Fruit fly (Drosophila melanogaster) whole organism, embryonic: ENCODE data around the gene mRpL10.

ENCODE experiments used
- Ada2b ChIP-seq: fragments of 200-800 bp; sonication (Bioruptor generic); IDR thresholded peaks from 2 replicates; pipeline ENCODE4 v1.3.6; 2022; ENCODE audit warnings: missing biosample characterization, missing genetic modification characterization
- Atf-2 ChIP-seq: fragments of 200-800 bp; sonication (Bioruptor generic); optimal IDR thresholded peaks from 2 replicates; lab custom pipeline; 2016; ENCODE audit warnings: missing biosample characterization, missing genetic modification characterization
- C15 ChIP-seq: fragments of 200-800 bp; sonication (Bioruptor generic); IDR thresholded peaks from 3 replicates; pipeline ENCODE4 v1.3.6; 2022; ENCODE audit warnings: missing biosample characterization, missing genetic modification characterization
- CG1024 ChIP-seq: fragments of 200-800 bp; sonication (Bioruptor generic); IDR thresholded peaks from 2 replicates; pipeline ENCODE4 v1.3.6; 2022; ENCODE audit warnings: missing biosample characterization, missing genetic modification characterization
- CG10654 ChIP-seq: fragments of 200-800 bp; sonication (Bioruptor generic); optimal IDR thresholded peaks from 2 replicates; lab custom pipeline; 2016; ENCODE audit warnings: missing biosample characterization, missing genetic modification characterization
- CG11504 ChIP-seq: fragments of 200-800 bp; sonication (Bioruptor generic); optimal IDR thresholded peaks from 3 replicates; lab custom pipeline; 2019; ENCODE audit warnings: missing biosample characterization, mild to moderate bottlenecking, missing genetic modification characterization, moderate library complexity
- CG12071 ChIP-seq: fragments of 200-800 bp; sonication (Bioruptor generic); optimal IDR thresholded peaks from 3 replicates; lab custom pipeline; 2018; ENCODE audit warnings: missing biosample characterization, mild to moderate bottlenecking, missing genetic modification characterization
- CG13296 ChIP-seq: fragments of 200-800 bp; sonication (Bioruptor generic); optimal IDR thresholded peaks from 3 replicates; lab custom pipeline; 2018; ENCODE audit warnings: missing biosample characterization, mild to moderate bottlenecking, missing genetic modification characterization
- CG13775 ChIP-seq: fragments of 200-800 bp; sonication (Bioruptor generic); optimal IDR thresholded peaks from 3 replicates; lab custom pipeline; 2017; ENCODE audit warnings: missing biosample characterization, mild to moderate bottlenecking, missing genetic modification characterization
- CG14441 ChIP-seq: fragments of 200-800 bp; sonication (Bioruptor generic); IDR thresholded peaks from 2 replicates; pipeline ENCODE4 v1.3.6; 2022; ENCODE audit warnings: missing biosample characterization, missing genetic modification characterization
- CG2678 ChIP-seq: fragments of 200-800 bp; sonication (Bioruptor generic); optimal IDR thresholded peaks from 3 replicates; lab custom pipeline; 2019; ENCODE audit warnings: missing biosample characterization, mild to moderate bottlenecking, missing genetic modification characterization, moderate library complexity
- CG2712 ChIP-seq: fragments of 200-800 bp; optimal IDR thresholded peaks from 3 replicates; lab custom pipeline; 2019; ENCODE audit warnings: missing biosample characterization, mild to moderate bottlenecking, missing genetic modification characterization, moderate library complexity
- CG30431 ChIP-seq: fragments of 200-800 bp; sonication (Bioruptor generic); optimal IDR thresholded peaks from 2 replicates; lab custom pipeline; 2017; ENCODE audit warnings: missing biosample characterization, missing genetic modification characterization
- CG31224 ChIP-seq: fragments of 200-800 bp; sonication (Bioruptor generic); IDR thresholded peaks from 2 replicates; pipeline ENCODE4 v1.3.6; 2022; ENCODE audit warnings: missing biosample characterization, missing genetic modification characterization
- CG33557 ChIP-seq: fragments of 200-800 bp; sonication (Bioruptor generic); optimal IDR thresholded peaks from 2 replicates; lab custom pipeline; 2019; ENCODE audit warnings: missing biosample characterization, mild to moderate bottlenecking, missing genetic modification characterization, moderate library complexity
- CG34376 ChIP-seq: fragments of 200-800 bp; sonication (Bioruptor generic); optimal IDR thresholded peaks from 2 replicates; lab custom pipeline; 2018; ENCODE audit warnings: missing biosample characterization, mild to moderate bottlenecking, missing genetic modification characterization
- CG4282 ChIP-seq: fragments of 200-800 bp; sonication (Bioruptor generic); optimal IDR thresholded peaks from 2 replicates; lab custom pipeline; 2016; ENCODE audit warnings: missing biosample characterization, missing genetic modification characterization
- CG6175 ChIP-seq: fragments of 200-800 bp; sonication (Bioruptor generic); IDR thresholded peaks from 3 replicates; pipeline ENCODE4 v1.3.6; 2022; ENCODE audit warnings: missing biosample characterization, missing genetic modification characterization
- CG7271 ChIP-seq: fragments of 200-800 bp; sonication (Bioruptor generic); optimal IDR thresholded peaks from 2 replicates; lab custom pipeline; 2018; ENCODE audit warnings: missing biosample characterization, mild to moderate bottlenecking, missing genetic modification characterization, moderate library complexity
- CG7745 ChIP-seq: fragments of 200-800 bp; sonication (Bioruptor generic); optimal IDR thresholded peaks from 2 replicates; lab custom pipeline; 2018; ENCODE audit warnings: missing biosample characterization, mild to moderate bottlenecking, missing genetic modification characterization, moderate library complexity
- Camta ChIP-seq: fragments of 200-800 bp; sonication (Bioruptor generic); optimal IDR thresholded peaks from 2 replicates; lab custom pipeline; 2016; ENCODE audit warnings: missing biosample characterization, missing genetic modification characterization
- CoRest ChIP-seq: fragments of 200-800 bp; sonication (Bioruptor generic); optimal IDR thresholded peaks from 3 replicates; lab custom pipeline; 2018; ENCODE audit warnings: missing biosample characterization, mild to moderate bottlenecking, missing genetic modification characterization, moderate library complexity
- Dfd ChIP-seq, 2 experiments: fragments of >200 bp; optimal IDR thresholded peaks; 2 replicates each; lab custom pipeline; 2017; ENCODE audit warnings: missing biosample characterization in 2 of 2, missing genetic modification characterization in 2 of 2
- Drgx ChIP-seq: fragments of 200-800 bp; sonication (Bioruptor generic); IDR thresholded peaks from 2 replicates; pipeline ENCODE4 v1.3.6; 2022; ENCODE audit warnings: missing biosample characterization, missing genetic modification characterization
- Gsc ChIP-seq: fragments of 200-800 bp; sonication (Bioruptor generic); IDR thresholded peaks from 2 replicates; pipeline ENCODE4 v1.3.6; 2022; ENCODE audit warnings: missing biosample characterization, missing genetic modification characterization
- Hmr ChIP-seq: fragments of 200-800 bp; sonication (Bioruptor generic); optimal IDR thresholded peaks from 3 replicates; lab custom pipeline; 2017; ENCODE audit warnings: mild to moderate bottlenecking, missing biosample characterization, missing genetic modification reagents, missing genetic modification characterization
- Ptx1 ChIP-seq: fragments of 200-800 bp; sonication (Bioruptor generic); IDR thresholded peaks from 2 replicates; pipeline ENCODE4 v1.3.6; 2022; ENCODE audit warnings: missing biosample characterization, missing genetic modification characterization
- Sox102F ChIP-seq: fragments of 200-800 bp; sonication (Bioruptor generic); optimal IDR thresholded peaks from 2 replicates; lab custom pipeline; 2018; ENCODE audit warnings: missing biosample characterization, mild to moderate bottlenecking, missing genetic modification characterization, moderate library complexity
- Trl ChIP-seq, 3 experiments: fragments of >200 bp in 2 of 3; fragments of 200-800 bp in 1 of 3; sonication (Bioruptor generic) in 1 of 3; optimal IDR thresholded peaks; 2 replicates in 1 of 3; 3 replicates in 2 of 3; lab custom pipeline; 2016 to 2017; ENCODE audit warnings: missing biosample characterization in 1 of 3, missing genetic modification characterization in 1 of 3
- ab ChIP-seq: fragments of 200-800 bp; sonication (Bioruptor generic); optimal IDR thresholded peaks from 2 replicates; lab custom pipeline; 2016; ENCODE audit warnings: missing biosample characterization, missing genetic modification characterization
- abd-A ChIP-seq: fragments of 200-800 bp; sonication (Bioruptor generic); optimal IDR thresholded peaks from 3 replicates; lab custom pipeline; 2019; ENCODE audit warnings: missing biosample characterization, mild to moderate bottlenecking, missing genetic modification characterization, moderate library complexity
- ash1 ChIP-seq: fragments of 200-800 bp; sonication (Bioruptor generic); optimal IDR thresholded peaks from 2 replicates; lab custom pipeline; 2018; ENCODE audit warnings: missing biosample characterization, mild to moderate bottlenecking, missing genetic modification characterization
- chm ChIP-seq: fragments of 200-800 bp; sonication (Bioruptor generic); IDR thresholded peaks from 2 replicates; pipeline ENCODE4 v1.3.6; 2022; ENCODE audit warnings: missing biosample characterization, missing genetic modification characterization
- chn ChIP-seq: fragments of 200-800 bp; sonication (Bioruptor generic); optimal IDR thresholded peaks from 2 replicates; lab custom pipeline; 2016; ENCODE audit warnings: missing biosample characterization, missing genetic modification characterization
- dpn ChIP-seq, 2 experiments: fragments of 200-800 bp; sonication (Bioruptor generic); optimal IDR thresholded peaks; 3 replicates each; lab custom pipeline; 2016; ENCODE audit warnings: missing biosample characterization in 2 of 2, missing genetic modification characterization in 2 of 2
- fd102C ChIP-seq: fragments of 200-800 bp; sonication (Bioruptor generic); optimal IDR thresholded peaks from 2 replicates; lab custom pipeline; 2018; ENCODE audit warnings: missing biosample characterization, mild to moderate bottlenecking, missing genetic modification characterization, moderate library complexity
- fd96Cb ChIP-seq: fragments of 200-800 bp; sonication (Bioruptor generic); optimal IDR thresholded peaks from 2 replicates; lab custom pipeline; 2018; ENCODE audit warnings: missing biosample characterization, mild to moderate bottlenecking, missing genetic modification characterization, moderate library complexity
- gcm2 ChIP-seq: fragments of 200-800 bp; sonication (Bioruptor generic); optimal IDR thresholded peaks from 2 replicates; lab custom pipeline; 2016; ENCODE audit warnings: missing biosample characterization, missing genetic modification characterization
- grau ChIP-seq: fragments of 200-800 bp; optimal IDR thresholded peaks from 3 replicates; lab custom pipeline; 2019; ENCODE audit warnings: missing biosample characterization, mild to moderate bottlenecking, missing genetic modification characterization, moderate library complexity
- ham ChIP-seq: fragments of 200-800 bp; sonication (Bioruptor generic); IDR thresholded peaks from 2 replicates; pipeline ENCODE4 v1.3.6; 2022; ENCODE audit warnings: missing biosample characterization, missing genetic modification characterization
- insv ChIP-seq, 2 experiments: fragments of 200-800 bp; sonication (Bioruptor generic); optimal IDR thresholded peaks; 3 replicates each; lab custom pipeline; 2016 to 2018; ENCODE audit warnings: missing biosample characterization in 2 of 2, missing genetic modification characterization in 2 of 2
- klu ChIP-seq: fragments of 200-800 bp; sonication (Bioruptor generic); IDR thresholded peaks from 2 replicates; pipeline ENCODE4 v1.3.6; 2022; ENCODE audit warnings: missing biosample characterization, missing genetic modification characterization
- lmd ChIP-seq: fragments of 200-800 bp; sonication (Bioruptor generic); IDR thresholded peaks from 2 replicates; pipeline ENCODE4 v1.3.6; 2022; ENCODE audit warnings: missing biosample characterization, missing genetic modification characterization
- mld ChIP-seq: fragments of 200-800 bp; sonication (Bioruptor generic); IDR thresholded peaks from 3 replicates; pipeline ENCODE4 v1.3.6; 2022; ENCODE audit warnings: missing biosample characterization, missing genetic modification characterization; ENCODE audit not compliant: partially characterized antibody
- pan ChIP-seq, 4 experiments: fragments of >200 bp in 3 of 4; fragments of 200-800 bp in 1 of 4; sonication (Bioruptor generic) in 1 of 4; optimal IDR thresholded peaks in 3 of 4; IDR thresholded peaks in 1 of 4; 2 replicates each; pipeline versions ENCODE4 v1.3.6 to Lab custom; 2017 to 2022; ENCODE audit warnings: missing biosample characterization in 2 of 4, missing genetic modification characterization in 2 of 4, mixed read lengths in 1 of 4
- psq ChIP-seq: fragments of 200-800 bp; sonication (Bioruptor generic); optimal IDR thresholded peaks from 2 replicates; lab custom pipeline; 2017; ENCODE audit warnings: missing biosample characterization, missing genetic modification characterization
- scrt ChIP-seq: fragments of 200-800 bp; sonication (Bioruptor generic); optimal IDR thresholded peaks from 2 replicates; lab custom pipeline; 2018; ENCODE audit warnings: missing biosample characterization, mild to moderate bottlenecking, missing genetic modification characterization, moderate library complexity
- slou ChIP-seq: fragments of 200-800 bp; sonication (Bioruptor generic); optimal IDR thresholded peaks from 3 replicates; lab custom pipeline; 2016; ENCODE audit warnings: missing biosample characterization, missing genetic modification characterization
- stc ChIP-seq: fragments of 200-800 bp; sonication (Bioruptor generic); IDR thresholded peaks from 2 replicates; pipeline ENCODE4 v1.3.6; 2022; ENCODE audit warnings: missing biosample characterization, missing genetic modification characterization
- zf30C ChIP-seq: fragments of 200-800 bp; sonication (Bioruptor generic); optimal IDR thresholded peaks from 3 replicates; lab custom pipeline; 2018; ENCODE audit warnings: missing biosample characterization, mild to moderate bottlenecking, missing genetic modification characterization
- zfh2 ChIP-seq: fragments of 200-800 bp; sonication (Bioruptor generic); optimal IDR thresholded peaks from 2 replicates; lab custom pipeline; 2016; ENCODE audit warnings: missing biosample characterization, missing genetic modification characterization

mRpL10 gene

DNA sequence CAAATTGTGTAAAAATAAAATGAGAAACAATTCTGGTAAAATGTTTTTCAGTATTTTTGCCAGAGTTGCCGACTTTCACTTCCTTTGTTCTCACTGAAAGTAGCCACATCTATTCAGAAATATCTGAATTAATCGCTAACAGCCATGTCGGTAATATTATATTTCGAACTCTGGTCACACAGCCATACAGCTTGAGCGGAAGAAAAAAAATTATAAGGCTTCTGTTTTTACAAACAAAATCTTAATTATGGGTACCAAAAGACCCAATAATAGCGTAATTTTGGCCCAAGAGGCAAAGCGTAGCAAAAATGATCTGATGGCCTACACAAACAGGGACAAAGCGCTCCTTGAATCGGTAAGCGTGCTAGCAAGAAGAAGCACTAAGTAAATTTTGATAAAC, 47.6 kb upstream of the mRpL10 start, which contains the start of gene CG3436 (continued):
- TF ChIP-seq CG13775 (GFP tag; lab: Kevin White, UChicago) (no peak), Sox102F (GFP tag; lab: Kevin White, UChicago) (no peak), Gsc (no peak), CG34376 (no peak), Ptx1 (GFP tag; lab: Robert Waterston, UW) (no peak), CG1024 (GFP tag; lab: Robert Waterston, UW) (no peak), CG2712 (tag; lab: Kevin White, UChicago) (peak; percentile 41), CG2678 (tag; lab: Kevin White, UChicago) (no peak), CG12071 (no peak), zf30C (GFP tag; lab: Kevin White, UChicago) (no peak), Dfd (GFP tag; optimal IDR thresholded peaks at IDR 0.05; lab: Kevin White, UChicago) (no peak), Ada2b (GFP tag; lab: Robert Waterston, UW) (no peak), mld (GFP tag; lab: Robert Waterston, UW) (no peak), fd102C (GFP tag; lab: Kevin White, UChicago) (no peak), lmd (no peak), gcm2 (GFP tag; lab: Kevin White, UChicago) (no peak), CG13296 (peak; percentile 20), CG6175 (GFP tag; lab: Robert Waterston, UW) (no peak), klu (GFP tag; lab: Robert Waterston, UW) (no peak), CG7745 (tag; lab: Kevin White, UChicago) (no peak), grau (peak; percentile 24), CG10654 (GFP tag; lab: Kevin White, UChicago) (no peak), insv (GFP tag; optimal IDR thresholded peaks at IDR 0.05; lab: Kevin White, UChicago) (peak in 1 of 2 experiments; percentile 4), Hmr (GFP tag; lab: Kevin White, UChicago) (peak; percentile 27), Atf-2 (GFP tag; lab: Kevin White, UChicago) (no peak), CG7271 (tag; lab: Kevin White, UChicago) (no peak), chn (GFP tag; lab: Kevin White, UChicago) (no peak), CG30431 (GFP tag; lab: Kevin White, UChicago) (no peak), CG4282 (GFP tag; lab: Kevin White, UChicago) (no peak), zfh2 (GFP tag; lab: Kevin White, UChicago) (no peak), stc (no peak), scrt (GFP tag; lab: Kevin White, UChicago) (no peak), CG14441 (no peak), fd96Cb (tag; lab: Kevin White, UChicago) (no peak), CG11504 (tag; lab: Kevin White, UChicago) (no peak), CG31224 (no peak), Camta (GFP tag; lab: Kevin White, UChicago) (no peak), chm (no peak), abd-A (tag; lab: Kevin White, UChicago) (no peak), pan (optimal IDR thresholded peaks at IDR 0.05; lab: Kevin White, UChicago) (no peak), pan (GFP tag; optimal IDR thresholded peaks at IDR 0.05 in 1 of 2, IDR thresholded peaks at IDR 0.05 in 1 of 2) (no peak), ab (GFP tag; lab: Kevin White, UChicago) (no peak), dpn (GFP tag; optimal IDR thresholded peaks at IDR 0.05; lab: Kevin White, UChicago) (no peak), Trl (optimal IDR thresholded peaks at IDR 0.05; lab: Kevin White, UChicago) (no peak), Trl (GFP tag; optimal IDR thresholded peaks at IDR 0.05; lab: Kevin White, UChicago) (no peak), C15 (GFP tag; lab: Robert Waterston, UW) (no peak), ham (no peak), ash1 (GFP tag; lab: Kevin White, UChicago) (no peak), slou (GFP tag; lab: Kevin White, UChicago) (no peak), CoRest (tag; lab: Kevin White, UChicago) (no peak), Drgx (GFP tag; lab: Robert Waterston, UW) (no peak), psq (GFP tag; lab: Kevin White, UChicago) (no peak), CG33557 (GFP tag; lab: Kevin White, UChicago) (no peak)
